Fruit fly (Drosophila melanogaster) whole organism, embryonic: ENCODE data around the gene Tmtc4.

Source experiments
- Asciz ChIP-seq: fragments of 200-800 bp; sonication (Bioruptor generic); optimal IDR thresholded peaks from 2 replicates; lab custom pipeline; 2017; ENCODE audit warnings: missing biosample characterization, mild to moderate bottlenecking, missing genetic modification characterization, missing genetic modification reagents
- BEAF-32 ChIP-seq: fragments of 200-800 bp; sonication (Bioruptor generic); optimal IDR thresholded peaks from 3 replicates; lab custom pipeline; 2017; ENCODE audit warnings: missing biosample characterization, missing genetic modification characterization, mild to moderate bottlenecking, moderate library complexity, missing genetic modification reagents
- Bgb ChIP-seq: fragments of 200-800 bp; sonication (Bioruptor generic); IDR thresholded peaks from 2 replicates; pipeline ENCODE4 v1.3.6; 2022; ENCODE audit warnings: missing biosample characterization, missing genetic modification characterization; ENCODE audit not compliant: partially characterized antibody
- Blimp-1 ChIP-seq: fragments of 200-800 bp; sonication (Bioruptor generic); optimal IDR thresholded peaks from 3 replicates; lab custom pipeline; 2018; ENCODE audit warnings: missing biosample characterization, missing genetic modification characterization, mild to moderate bottlenecking, moderate library complexity, missing genetic modification reagents
- CG10209 ChIP-seq: fragments of 200-800 bp; sonication (Bioruptor generic); optimal IDR thresholded peaks from 3 replicates; lab custom pipeline; 2017; ENCODE audit warnings: missing biosample characterization, mild to moderate bottlenecking, missing genetic modification characterization, missing genetic modification reagents
- CG10543 ChIP-seq: fragments of 200-800 bp; sonication (Bioruptor generic); optimal IDR thresholded peaks from 3 replicates; lab custom pipeline; 2017; ENCODE audit warnings: missing biosample characterization, mild to moderate bottlenecking, missing genetic modification characterization, moderate library complexity
- CG11456 ChIP-seq: fragments of 200-800 bp; sonication (Bioruptor generic); IDR thresholded peaks from 3 replicates; pipeline ENCODE4 v1.3.6; 2022; ENCODE audit warnings: missing biosample characterization, missing genetic modification characterization
- CG12659 ChIP-seq: fragments of 200-800 bp; sonication (Bioruptor generic); optimal IDR thresholded peaks from 3 replicates; lab custom pipeline; 2017; ENCODE audit warnings: mild to moderate bottlenecking, missing biosample characterization, missing genetic modification reagents, missing genetic modification characterization
- CG12769 ChIP-seq: fragments of 200-800 bp; sonication (Bioruptor generic); optimal IDR thresholded peaks from 2 replicates; lab custom pipeline; 2019; ENCODE audit warnings: missing biosample characterization, mild to moderate bottlenecking, missing genetic modification characterization, moderate library complexity
- CG13123 ChIP-seq: fragments of 200-800 bp; sonication (Bioruptor generic); optimal IDR thresholded peaks from 2 replicates; lab custom pipeline; 2016; ENCODE audit warnings: missing biosample characterization, missing genetic modification characterization
- CG13296 ChIP-seq: fragments of 200-800 bp; sonication (Bioruptor generic); optimal IDR thresholded peaks from 3 replicates; lab custom pipeline; 2018; ENCODE audit warnings: missing biosample characterization, mild to moderate bottlenecking, missing genetic modification characterization
- CG14710 ChIP-seq: fragments of 200-800 bp; sonication (Bioruptor generic); optimal IDR thresholded peaks from 3 replicates; lab custom pipeline; 2019; ENCODE audit warnings: missing biosample characterization, mild to moderate bottlenecking, missing genetic modification characterization, moderate library complexity
- CG15073 ChIP-seq: fragments of 200-800 bp; sonication (Bioruptor generic); optimal IDR thresholded peaks from 2 replicates; lab custom pipeline; 2016; ENCODE audit warnings: missing biosample characterization, missing genetic modification characterization
- CG16813 ChIP-seq: fragments of 200-800 bp; sonication (Bioruptor generic); IDR thresholded peaks from 3 replicates; pipeline ENCODE4 v1.3.6; 2022; ENCODE audit warnings: missing biosample characterization, missing genetic modification characterization; ENCODE audit not compliant: partially characterized antibody
- CG18476 ChIP-seq: fragments of 200-800 bp; sonication (Bioruptor generic); optimal IDR thresholded peaks from 2 replicates; lab custom pipeline; 2016; ENCODE audit warnings: missing biosample characterization, mild to moderate bottlenecking, missing genetic modification characterization
- CG18599 ChIP-seq: fragments of 200-800 bp; sonication (Bioruptor generic); optimal IDR thresholded peaks from 3 replicates; lab custom pipeline; 2017; ENCODE audit warnings: missing biosample characterization, missing genetic modification characterization, mild to moderate bottlenecking, moderate library complexity, missing genetic modification reagents
- CG33213 ChIP-seq: fragments of 200-800 bp; sonication (Bioruptor generic); optimal IDR thresholded peaks from 3 replicates; lab custom pipeline; 2016; ENCODE audit warnings: missing biosample characterization, missing genetic modification characterization
- CG34422 ChIP-seq: fragments of 200-800 bp; sonication (Bioruptor generic); IDR thresholded peaks from 3 replicates; pipeline ENCODE4 v1.3.6; 2022; ENCODE audit warnings: missing biosample characterization, missing genetic modification characterization
- CG3726 ChIP-seq: fragments of 200-800 bp; sonication (Bioruptor generic); IDR thresholded peaks from 3 replicates; pipeline ENCODE4, ENCODE4 v1.3.6; 2022; ENCODE audit warnings: missing biosample characterization, missing genetic modification characterization
- CG4404 ChIP-seq: fragments of 200-800 bp; sonication (Bioruptor generic); IDR thresholded peaks from 2 replicates; pipeline ENCODE4 v1.3.6; 2022; ENCODE audit warnings: missing biosample characterization, missing genetic modification characterization
- CG4820 ChIP-seq: fragments of 200-800 bp; sonication (Bioruptor generic); optimal IDR thresholded peaks from 3 replicates; lab custom pipeline; 2016; ENCODE audit warnings: missing biosample characterization, missing genetic modification characterization
- CG6689 ChIP-seq: fragments of 200-800 bp; sonication (Bioruptor generic); IDR thresholded peaks from 2 replicates; pipeline ENCODE4 v1.3.6; 2022; ENCODE audit warnings: missing biosample characterization, missing genetic modification characterization
- CG8765 ChIP-seq: fragments of 200-800 bp; sonication (Bioruptor generic); IDR thresholded peaks from 2 replicates; pipeline ENCODE4 v1.3.6; 2022; ENCODE audit warnings: missing biosample characterization, missing genetic modification characterization
- CG9876 ChIP-seq: fragments of 200-800 bp; sonication (Bioruptor generic); optimal IDR thresholded peaks from 2 replicates; lab custom pipeline; 2016; ENCODE audit warnings: missing biosample characterization, missing genetic modification characterization
- Dbx ChIP-seq: fragments of 200-800 bp; sonication (Bioruptor generic); IDR thresholded peaks from 3 replicates; pipeline ENCODE4 v1.3.6; 2022; ENCODE audit warnings: missing biosample characterization, missing genetic modification characterization
- Drgx ChIP-seq: fragments of 200-800 bp; sonication (Bioruptor generic); IDR thresholded peaks from 2 replicates; pipeline ENCODE4 v1.3.6; 2022; ENCODE audit warnings: missing biosample characterization, missing genetic modification characterization
- E2f1 ChIP-seq: fragments of 200-800 bp; sonication (Bioruptor generic); IDR thresholded peaks from 2 replicates; pipeline ENCODE4 v1.3.6; 2022; ENCODE audit warnings: missing biosample characterization, missing genetic modification characterization
- Ets65A ChIP-seq: fragments of 200-800 bp; sonication (Bioruptor generic); peaks from one replicate; lab custom pipeline; 2016; ENCODE audit warnings: missing biosample characterization, missing genetic modification characterization
- Hr51 ChIP-seq, 2 experiments: fragments of 200-800 bp; sonication (Bioruptor generic); optimal IDR thresholded peaks; 2 replicates in 1 of 2; 3 replicates in 1 of 2; lab custom pipeline; 2016 to 2018; ENCODE audit warnings: missing biosample characterization in 2 of 2, missing genetic modification characterization in 2 of 2, mild to moderate bottlenecking in 1 of 2, moderate library complexity in 1 of 2
- MBD-R2 ChIP-seq: fragments of 200-800 bp; sonication (Bioruptor generic); IDR thresholded peaks from 2 replicates; pipeline ENCODE4 v1.3.6; 2022; ENCODE audit warnings: missing biosample characterization, missing genetic modification characterization
- Med ChIP-seq: fragments of 200-800 bp; sonication (Bioruptor generic); peaks from one replicate; lab custom pipeline; 2016; ENCODE audit warnings: missing biosample characterization, missing genetic modification characterization, mild to moderate bottlenecking, inconsistent platforms, moderate library complexity
- Nf-YA ChIP-seq: fragments of 200-800 bp; sonication (Bioruptor generic); IDR thresholded peaks from 2 replicates; pipeline ENCODE4 v1.3.6; 2022; ENCODE audit warnings: missing biosample characterization, missing genetic modification characterization
- Rfx ChIP-seq: fragments of 200-800 bp; sonication (Bioruptor generic); IDR thresholded peaks from 2 replicates; pipeline ENCODE4 v1.3.6; 2022; ENCODE audit warnings: missing biosample characterization, missing genetic modification characterization
- Six4 ChIP-seq: fragments of 200-800 bp; sonication (Bioruptor generic); optimal IDR thresholded peaks from 2 replicates; lab custom pipeline; 2016; ENCODE audit warnings: missing biosample characterization, missing genetic modification characterization
- Ssrp ChIP-seq: fragments of 200-800 bp; sonication (Bioruptor generic); optimal IDR thresholded peaks from 2 replicates; lab custom pipeline; 2018; ENCODE audit warnings: missing biosample characterization, mild to moderate bottlenecking, missing genetic modification characterization, moderate library complexity
- TFAM ChIP-seq: fragments of 200-800 bp; sonication (Bioruptor generic); optimal IDR thresholded peaks from 2 replicates; lab custom pipeline; 2017; ENCODE audit warnings: missing biosample characterization, missing genetic modification characterization, inconsistent platforms
- Taf1 ChIP-seq: fragments of 200-800 bp; sonication (Bioruptor generic); IDR thresholded peaks from 2 replicates; pipeline ENCODE4 v1.3.6; 2022; ENCODE audit warnings: missing biosample characterization, missing genetic modification characterization
- Xrp1 ChIP-seq: fragments of 200-800 bp; sonication (Bioruptor generic); IDR thresholded peaks from 2 replicates; pipeline ENCODE4 v1.3.6; 2022; ENCODE audit warnings: missing biosample characterization, missing genetic modification characterization
- cad ChIP-seq: fragments of >200 bp; optimal IDR thresholded peaks from 2 replicates; lab custom pipeline; 2017; ENCODE audit warnings: missing biosample characterization, missing genetic modification characterization
- dmrt11E ChIP-seq: fragments of 200-800 bp; sonication (Bioruptor generic); optimal IDR thresholded peaks from 3 replicates; lab custom pipeline; 2018; ENCODE audit warnings: missing biosample characterization, mild to moderate bottlenecking, missing genetic modification characterization, moderate library complexity
- fd96Cb ChIP-seq: fragments of 200-800 bp; sonication (Bioruptor generic); optimal IDR thresholded peaks from 2 replicates; lab custom pipeline; 2018; ENCODE audit warnings: missing biosample characterization, mild to moderate bottlenecking, missing genetic modification characterization, moderate library complexity
- grau ChIP-seq: fragments of 200-800 bp; optimal IDR thresholded peaks from 3 replicates; lab custom pipeline; 2019; ENCODE audit warnings: missing biosample characterization, mild to moderate bottlenecking, missing genetic modification characterization, moderate library complexity
- hkb ChIP-seq, 2 experiments: fragments of 200-800 bp in 1 of 2; fragments of >200 bp in 1 of 2; sonication (Bioruptor generic) in 1 of 2; IDR thresholded peaks in 1 of 2; optimal IDR thresholded peaks in 1 of 2; 2 replicates each; pipeline versions ENCODE4 v1.3.6 to Lab custom; 2017 to 2022; ENCODE audit warnings: missing biosample characterization in 1 of 2, missing genetic modification characterization in 1 of 2
- hth ChIP-seq: fragments of >200 bp; optimal IDR thresholded peaks from 2 replicates; lab custom pipeline; 2017; ENCODE audit warnings: inconsistent platforms
- klu ChIP-seq: fragments of 200-800 bp; sonication (Bioruptor generic); IDR thresholded peaks from 2 replicates; pipeline ENCODE4 v1.3.6; 2022; ENCODE audit warnings: missing biosample characterization, missing genetic modification characterization
- maf-S ChIP-seq: fragments of 200-800 bp; sonication (Bioruptor generic); optimal IDR thresholded peaks from 2 replicates; lab custom pipeline; 2016; ENCODE audit warnings: missing biosample characterization, missing genetic modification characterization
- nom ChIP-seq: fragments of 200-800 bp; sonication (Bioruptor generic); optimal IDR thresholded peaks from 2 replicates; lab custom pipeline; 2017; ENCODE audit warnings: missing biosample characterization, missing genetic modification characterization, mild to moderate bottlenecking, moderate library complexity, missing genetic modification reagents
- otp ChIP-seq: fragments of 200-800 bp; sonication (Bioruptor generic); IDR thresholded peaks from 3 replicates; pipeline ENCODE4, ENCODE4 v1.3.6; 2022; ENCODE audit warnings: missing biosample characterization, missing genetic modification characterization
- sd ChIP-seq: fragments of 200-800 bp; sonication (Bioruptor generic); optimal IDR thresholded peaks from 3 replicates; lab custom pipeline; 2018; ENCODE audit warnings: missing biosample characterization, mild to moderate bottlenecking, missing genetic modification characterization, moderate library complexity
- tna ChIP-seq: fragments of 200-800 bp; sonication (Bioruptor generic); IDR thresholded peaks from 2 replicates; pipeline ENCODE4 v1.3.6; 2022; ENCODE audit warnings: missing biosample characterization, missing genetic modification characterization; ENCODE audit not compliant: partially characterized antibody

The Tmtc4 gene

dm6 chr3R:15342432-15342925, 8.5 kb upstream of the Tmtc4 start (continued):
- no peak for TF ChIP-seq Hr51 (GFP tag; optimal IDR thresholded peaks at IDR 0.05; lab: Kevin White, UChicago)
- no peak for TF ChIP-seq klu (GFP tag; lab: Robert Waterston, UW)
- no peak for TF ChIP-seq sd
- TF ChIP-seq CG18476 (GFP tag; lab: Kevin White, UChicago) = no peak
- no peak for TF ChIP-seq CG12769
- TF ChIP-seq CG13123 = no peak
- TF ChIP-seq hth (lab: Kevin White, UChicago) = no peak
- TF ChIP-seq hkb (optimal IDR thresholded peaks at IDR 0.05; lab: Kevin White, UChicago) = no peak
- 0 out of 2 replicates have a peak, but pooled peaks have one; percentile 23 for TF ChIP-seq hkb (GFP tag; IDR thresholded peaks at IDR 0.05; lab: Robert Waterston, UW)
- TF ChIP-seq fd96Cb = no peak
- no peak for TF ChIP-seq cad
- peak; percentile 70; the same call in 1 of the 3 replicates for TF ChIP-seq CG34422 (GFP tag; lab: Robert Waterston, UW)
- TF ChIP-seq CG4820 = no peak
- no peak for TF ChIP-seq Six4 (GFP tag; lab: Kevin White, UChicago)
- TF ChIP-seq Ets65A (GFP tag; lab: Kevin White, UChicago) = no peak
- no peak for TF ChIP-seq CG33213
- peak; percentile 63 for TF ChIP-seq Blimp-1
- TF ChIP-seq dmrt11E = no peak
- peak; percentile 56; the same call in 2 of the 3 replicates for TF ChIP-seq CG11456
- TF ChIP-seq Ssrp = no peak
- peak; percentile 25; the same call in 1 of the 2 replicates for TF ChIP-seq Rfx (GFP tag; lab: Robert Waterston, UW)
- no peak for TF ChIP-seq CG4404 (GFP tag; lab: Robert Waterston, UW)
- TF ChIP-seq CG10209 (GFP tag; lab: Kevin White, UChicago) = no peak
- TF ChIP-seq grau (tag; lab: Kevin White, UChicago) = peak; percentile 93
- no peak for TF ChIP-seq CG12659
- TF ChIP-seq Bgb (GFP tag; lab: Robert Waterston, UW) = no peak
- no peak for TF ChIP-seq tna
- no peak for TF ChIP-seq CG8765 (GFP tag; lab: Robert Waterston, UW)
- no peak for TF ChIP-seq CG18599 (GFP tag; lab: Kevin White, UChicago)
- no peak for TF ChIP-seq Taf1
- no peak for TF ChIP-seq CG10543 (GFP tag; lab: Kevin White, UChicago)
- no peak for TF ChIP-seq E2f1 (GFP tag; lab: Robert Waterston, UW)
- TF ChIP-seq Xrp1 (GFP tag; lab: Robert Waterston, UW) = 0 out of 2 replicates have a peak, but pooled peaks have one; percentile 32
- no peak for TF ChIP-seq Nf-YA (GFP tag; lab: Robert Waterston, UW)
- TF ChIP-seq Asciz (GFP tag; lab: Kevin White, UChicago) = no peak
- TF ChIP-seq CG16813 (GFP tag; lab: Robert Waterston, UW) = 0 out of 3 replicates have a peak, but pooled peaks have one; percentile 21
- no peak for TF ChIP-seq CG15073 (GFP tag; lab: Kevin White, UChicago)
- no peak for TF ChIP-seq CG9876 (GFP tag; lab: Kevin White, UChicago)
- TF ChIP-seq BEAF-32 (GFP tag; lab: Kevin White, UChicago) = no peak
- no peak for TF ChIP-seq CG14710
- TF ChIP-seq TFAM = no peak
- no peak for TF ChIP-seq CG6689
- TF ChIP-seq otp (GFP tag; lab: Robert Waterston, UW) = no peak
- TF ChIP-seq CG3726 (GFP tag; lab: Robert Waterston, UW) = no peak; the same call in 2 of the 3 replicates
- TF ChIP-seq nom (GFP tag; lab: Kevin White, UChicago) = no peak
- peak; percentile 40 for TF ChIP-seq Med (GFP tag; lab: Kevin White, UChicago)
- TF ChIP-seq MBD-R2 (GFP tag; lab: Robert Waterston, UW) = no peak; the same call in 1 of the 2 replicates
- no peak for TF ChIP-seq Dbx
- TF ChIP-seq CG13296 = no peak
- peak; percentile 64 for TF ChIP-seq Drgx (GFP tag; lab: Robert Waterston, UW)
- no peak for TF ChIP-seq maf-S (GFP tag; lab: Kevin White, UChicago)
